Fruit fly (Drosophila melanogaster) whole organism, embryonic: ENCODE results near the gene inaE.

Experiments
- CG9727 ChIP-seq: fragments of 200-800 bp; sonication (Bioruptor generic); optimal IDR thresholded peaks from 3 replicates; lab custom pipeline; 2017; ENCODE audit warnings: missing biosample characterization, mild to moderate bottlenecking, missing genetic modification characterization
- Tbp ChIP-seq: fragments of >200 bp; optimal IDR thresholded peaks from 2 replicates; lab custom pipeline; 2018; ENCODE audit warnings: missing biosample characterization, missing genetic modification characterization
- ci ChIP-seq: fragments of 200-800 bp; sonication (Bioruptor generic); IDR thresholded peaks from 3 replicates; pipeline ENCODE4 v1.3.6; 2022; ENCODE audit warnings: missing biosample characterization, missing genetic modification characterization
- fru ChIP-seq: fragments of >200 bp; optimal IDR thresholded peaks from 2 replicates; lab custom pipeline; 2017

DNA sequence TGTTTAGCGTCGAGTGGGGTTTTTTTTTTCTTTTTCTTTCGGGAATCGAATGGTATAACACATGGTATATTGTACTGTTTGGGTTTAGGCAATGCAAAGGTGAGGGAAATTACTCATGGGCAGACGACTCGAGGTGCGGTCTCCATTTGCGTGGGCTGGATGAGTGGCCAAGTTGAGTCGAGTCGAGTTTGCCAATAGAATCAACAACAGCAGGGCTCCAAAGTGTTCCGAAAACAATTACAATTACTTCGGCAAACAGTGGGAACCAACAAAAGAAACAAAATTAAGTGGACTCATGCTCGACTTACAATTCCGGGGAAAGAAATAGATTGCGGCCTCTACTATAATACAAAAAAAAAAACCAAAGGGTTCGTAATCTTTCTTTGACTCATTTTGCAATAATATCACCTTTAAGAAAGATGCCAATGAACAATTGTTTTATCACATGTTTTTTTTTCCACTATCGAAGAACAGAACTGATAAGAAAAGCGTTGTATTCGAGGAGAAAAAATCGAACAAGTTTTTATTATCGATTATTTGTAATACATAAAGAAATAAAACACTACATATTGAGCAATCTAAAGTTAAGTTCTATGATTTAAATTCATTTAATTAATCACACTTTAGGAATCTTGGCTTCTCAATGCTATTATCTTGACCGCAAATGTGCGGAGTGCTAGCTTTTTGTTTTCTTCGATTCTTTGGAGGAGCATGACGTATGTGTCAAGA lies 37.0 kb downstream of the inaE start:
- TF ChIP-seq ci (GFP tag; lab: Robert Waterston, UW) (peak; percentile 67; the same call in 2 of the 3 replicates), fru (lab: Kevin White, UChicago) (no peak), CG9727 (peak; percentile 48), Tbp (GFP tag; lab: Kevin White, UChicago) (no peak)
